Worm (Caenorhabditis elegans) whole organism, L4 larva: ENCODE measurements around the gene F13E9.9.

ENCODE experiments used
- T26A8.4 ChIP-seq: fragments of 200-800 bp; sonication (Bioruptor generic); IDR thresholded peaks from 2 replicates; pipeline ENCODE4 v1.3.6; 2022; ENCODE audit warnings: missing genetic modification characterization, missing compliant biosample characterization
- Y105C5A.15 ChIP-seq: fragments of 200-800 bp; sonication (Bioruptor generic); IDR thresholded peaks from 2 replicates; pipeline ENCODE4 v1.3.6; 2022; ENCODE audit warnings: missing genetic modification characterization, missing compliant biosample characterization
- Y48G9A.11 ChIP-seq: fragments of 200-800 bp; sonication (Bioruptor generic); IDR thresholded peaks from 2 replicates; pipeline ENCODE4 v1.3.6; 2022; ENCODE audit warnings: missing genetic modification reagents, missing genetic modification characterization, missing compliant biosample characterization
- aha-1 ChIP-seq: fragments of 150-350 bp; peaks from one replicate; lab custom pipeline; 2014; ENCODE audit warnings: missing biosample characterization, missing genetic modification characterization
- attf-4 ChIP-seq: sonication (generic microtip); optimal IDR thresholded peaks from 3 replicates; lab custom pipeline; 2017; ENCODE audit warnings: missing biosample characterization, missing genetic modification characterization
- ceh-82 ChIP-seq: sonication (generic microtip); optimal IDR thresholded peaks from 2 replicates; lab custom pipeline; 2017; ENCODE audit warnings: missing biosample characterization, missing genetic modification characterization
- ces-1 ChIP-seq: fragments of 150-350 bp; sonication (generic microtip); optimal IDR thresholded peaks from 4 replicates; lab custom pipeline; 2014; ENCODE audit warnings: missing biosample characterization, missing genetic modification reagents, missing genetic modification characterization
- cey-2 ChIP-seq: sonication (generic microtip); optimal IDR thresholded peaks from 3 replicates; lab custom pipeline; 2017; ENCODE audit warnings: missing genetic modification characterization, mild to moderate bottlenecking, missing compliant biosample characterization, antibody characterized with exemption, borderline replicate concordance; ENCODE audit not compliant: insufficient read depth
- daf-12 ChIP-seq: fragments of 150-350 bp; optimal IDR thresholded peaks from 2 replicates; lab custom pipeline; 2014; ENCODE audit warnings: missing biosample characterization, missing genetic modification reagents, missing genetic modification characterization
- daf-16 ChIP-seq, 3 experiments: sonication (generic microtip); optimal IDR thresholded peaks; 2 replicates each; lab custom pipeline; 2016 to 2017; ENCODE audit warnings: missing genetic modification characterization in 3 of 3, missing genetic modification reagents in 3 of 3, mild to moderate bottlenecking in 2 of 3, missing compliant biosample characterization in 2 of 3, missing biosample characterization in 1 of 3, moderate library complexity in 1 of 3
- dmd-8 ChIP-seq: fragments of 200-800 bp; sonication (Bioruptor generic); IDR thresholded peaks from 2 replicates; pipeline ENCODE4 v1.3.6; 2022; ENCODE audit warnings: missing genetic modification characterization, missing compliant biosample characterization
- duxl-1 ChIP-seq: sonication (generic microtip); optimal IDR thresholded peaks from 2 replicates; lab custom pipeline; 2016; ENCODE audit warnings: mild to moderate bottlenecking, missing genetic modification characterization, moderate library complexity, missing compliant biosample characterization; ENCODE audit not compliant: poor library complexity
- dve-1 ChIP-seq: sonication (generic microtip); optimal IDR thresholded peaks from 2 replicates; lab custom pipeline; 2017; ENCODE audit warnings: antibody characterized with exemption, mild to moderate bottlenecking, missing genetic modification characterization, missing compliant biosample characterization; ENCODE audit not compliant: insufficient read depth
- jun-1 ChIP-seq: fragments of 150-350 bp; optimal IDR thresholded peaks from 2 replicates; lab custom pipeline; 2014; ENCODE audit warnings: missing biosample characterization, missing genetic modification reagents, missing genetic modification characterization
- lin-29 ChIP-seq: fragments of 200-800 bp; sonication (Bioruptor generic); IDR thresholded peaks from 2 replicates; pipeline ENCODE4 v1.3.6; 2022; ENCODE audit warnings: missing genetic modification reagents, missing genetic modification characterization, missing compliant biosample characterization
- lin-38 ChIP-seq: fragments of 200-800 bp; sonication (Bioruptor generic); IDR thresholded peaks from 2 replicates; pipeline ENCODE4 v1.3.6; 2022; ENCODE audit warnings: missing genetic modification reagents, missing genetic modification characterization, missing compliant biosample characterization
- lin-39 ChIP-seq: fragments of 150-350 bp; optimal IDR thresholded peaks from 2 replicates; lab custom pipeline; 2014; ENCODE audit warnings: missing biosample characterization, missing genetic modification reagents, missing genetic modification characterization
- madf-5 ChIP-seq, 2 experiments: fragments of 200-800 bp; sonication (Bioruptor generic); IDR thresholded peaks; 2 replicates each; pipeline ENCODE4 v1.3.6; 2022; ENCODE audit warnings: missing compliant biosample characterization in 2 of 2, missing genetic modification characterization in 2 of 2
- mdl-1 ChIP-seq, 2 experiments: fragments of 150-350 bp in 1 of 2; sonication (generic microtip) in 1 of 2; optimal IDR thresholded peaks; 2 replicates each; lab custom pipeline; 2014 to 2017; ENCODE audit warnings: missing biosample characterization in 2 of 2, missing genetic modification characterization in 2 of 2
- mxl-3 ChIP-seq: fragments of 200-800 bp; sonication (Bioruptor generic); optimal IDR thresholded peaks from 2 replicates; lab custom pipeline; 2018; ENCODE audit warnings: mild to moderate bottlenecking, missing genetic modification characterization, missing compliant biosample characterization
- nhr-28 ChIP-seq: fragments of 150-350 bp; optimal IDR thresholded peaks from 2 replicates; lab custom pipeline; 2014; ENCODE audit warnings: missing biosample characterization, missing genetic modification characterization
- nhr-76 ChIP-seq: fragments of 150-350 bp; optimal IDR thresholded peaks from 2 replicates; lab custom pipeline; 2014; ENCODE audit warnings: missing biosample characterization, missing genetic modification characterization
- php-3 ChIP-seq: fragments of 200-800 bp; sonication (Bioruptor generic); IDR thresholded peaks from 2 replicates; pipeline ENCODE4 v1.3.6; 2022; ENCODE audit warnings: missing genetic modification reagents, missing genetic modification characterization, missing compliant biosample characterization
- pqm-1 ChIP-seq: sonication (generic microtip); optimal IDR thresholded peaks from 2 replicates; lab custom pipeline; 2017; ENCODE audit warnings: missing biosample characterization, missing genetic modification characterization
- sdz-12 ChIP-seq: fragments of 200-800 bp; sonication (Bioruptor generic); optimal IDR thresholded peaks from 2 replicates; lab custom pipeline; 2018; ENCODE audit warnings: mild to moderate bottlenecking, missing genetic modification characterization, missing compliant biosample characterization
- tag-97 ChIP-seq: fragments of 200-800 bp; sonication (Bioruptor generic); IDR thresholded peaks from 2 replicates; pipeline ENCODE4 v1.3.6; 2022; ENCODE audit warnings: missing genetic modification characterization, missing compliant biosample characterization
- unc-130 ChIP-seq: sonication (generic microtip); optimal IDR thresholded peaks from 2 replicates; lab custom pipeline; 2016; ENCODE audit warnings: missing genetic modification reagents, missing genetic modification characterization, missing compliant biosample characterization
- unc-62 ChIP-seq, 3 experiments: fragments of 150-350 bp in 1 of 3; sonication (generic microtip); optimal IDR thresholded peaks in 2 of 3; peaks in 1 of 3; 1 replicate in 1 of 3; 2 replicates in 2 of 3; lab custom pipeline; 2014 to 2017; ENCODE audit warnings: missing biosample characterization in 3 of 3, missing genetic modification characterization in 3 of 3, missing genetic modification reagents in 3 of 3, missing genotype in 1 of 3
- zfp-2 ChIP-seq: sonication (generic microtip); optimal IDR thresholded peaks from 2 replicates; lab custom pipeline; 2016; ENCODE audit warnings: mild to moderate bottlenecking, missing genetic modification characterization, missing compliant biosample characterization
- zfp-3 ChIP-seq: fragments of 200-800 bp; sonication (Bioruptor generic); conservative IDR thresholded peaks from 2 replicates; pipeline ENCODE4 v1.3.6; 2022; ENCODE audit warnings: missing genetic modification reagents, missing genetic modification characterization, missing compliant biosample characterization
- zip-2 ChIP-seq: fragments of 150-350 bp; optimal IDR thresholded peaks from 2 replicates; lab custom pipeline; 2014; ENCODE audit warnings: missing biosample characterization, missing genetic modification characterization

F13E9.9 gene

DNA sequence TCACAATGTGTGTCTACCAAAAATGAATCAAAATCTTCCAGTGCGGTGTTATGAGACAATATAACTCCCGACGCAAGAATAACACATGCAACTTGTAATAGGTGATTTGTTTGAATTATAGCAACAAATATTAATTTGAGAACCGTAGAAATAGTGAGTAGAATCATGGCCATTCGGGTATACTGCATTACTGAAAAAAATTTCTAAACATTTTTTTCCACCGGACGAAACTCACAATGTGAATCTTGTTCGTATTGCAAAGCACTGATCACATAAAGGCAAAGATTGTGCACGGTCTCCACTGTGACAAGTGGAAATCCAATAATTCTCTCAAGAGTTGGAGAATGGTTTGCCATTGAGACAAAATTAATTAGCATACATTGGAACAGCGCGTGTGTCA is 3.5 kb upstream of the F13E9.9 start:
- TF ChIP-seq aha-1 (tag; lab: Kevin White, UChicago) (peak; percentile 90), php-3 (GFP tag; lab: Robert Waterston, UW) (no peak)

DNA sequence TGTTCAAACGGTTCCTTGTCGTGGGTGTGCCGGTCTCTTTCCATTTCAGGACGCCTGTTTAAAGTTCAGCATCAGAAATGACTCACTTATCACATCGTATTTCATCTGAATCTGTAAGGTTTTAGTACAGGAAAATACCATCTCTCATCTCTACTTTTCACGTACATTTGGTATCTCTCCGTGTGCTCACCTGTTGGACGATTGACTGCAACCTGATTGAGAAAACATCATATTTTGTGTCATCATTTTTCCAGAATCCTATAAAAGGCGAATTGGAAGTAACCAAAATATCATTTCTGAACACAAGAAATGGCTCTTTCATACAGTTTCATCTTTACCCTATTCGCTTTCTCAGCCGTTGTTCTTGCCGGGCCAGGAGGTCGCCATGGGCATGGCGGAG is 1.1 kb upstream of the F13E9.9 start, which contains the start of gene srlf-30:
TSS of gene srlf-30 (plus strand) at position 301 of the 400 bp plus-strand sequence.
- no peak for TF ChIP-seq madf-5 (GFP tag; IDR thresholded peaks at IDR 0.05; lab: Robert Waterston, UW)
- no peak for TF ChIP-seq dmd-8 (GFP tag; lab: Robert Waterston, UW)
- TF ChIP-seq unc-130 (GFP tag; lab: Kevin White, UChicago) = no peak
- TF ChIP-seq tag-97 (GFP tag; lab: Robert Waterston, UW) = no peak
- TF ChIP-seq cey-2 (tag; lab: Kevin White, UChicago) = no peak
- no peak for TF ChIP-seq mdl-1 (tag; optimal IDR thresholded peaks at IDR 0.05; lab: Kevin White, UChicago)
- no peak for TF ChIP-seq ces-1 (GFP tag; lab: Kevin White, UChicago)
- TF ChIP-seq nhr-76 (tag; lab: Kevin White, UChicago) = no peak
- TF ChIP-seq nhr-28 (tag; lab: Kevin White, UChicago) = no peak
- TF ChIP-seq mxl-3 = no peak

DNA sequence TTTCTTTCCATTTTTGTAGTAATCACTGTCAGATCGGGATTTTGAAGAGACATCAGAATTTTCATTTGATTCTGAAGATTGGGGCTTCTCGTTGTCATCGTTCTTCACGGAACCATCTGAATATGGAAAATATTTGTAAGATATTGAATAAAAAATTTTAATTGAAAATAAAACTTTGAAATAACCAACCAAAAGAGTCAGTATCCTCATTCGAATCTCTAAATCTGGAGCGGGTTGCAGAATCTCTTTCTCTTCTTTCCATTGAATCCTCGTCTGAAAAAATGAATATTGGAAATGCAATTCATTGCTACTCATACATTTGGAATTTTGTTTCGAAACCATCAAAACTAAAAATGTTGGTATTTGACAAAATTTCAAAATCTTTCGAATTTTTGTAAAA is 831 bp downstream of the F13E9.9 start:
- TF ChIP-seq aha-1 (tag; lab: Kevin White, UChicago) (peak; percentile 48), zfp-3 (GFP tag; lab: Robert Waterston, UW) (no peak), daf-12 (tag; lab: Kevin White, UChicago) (no peak), unc-62 (GFP tag; optimal IDR thresholded peaks at IDR 0.05 in 1 of 2; lab: Kevin White, UChicago) (peak in 1 of 2 experiments; percentile 92), unc-62 (tag; optimal IDR thresholded peaks at IDR 0.05; lab: Kevin White, UChicago) (no peak)

DNA sequence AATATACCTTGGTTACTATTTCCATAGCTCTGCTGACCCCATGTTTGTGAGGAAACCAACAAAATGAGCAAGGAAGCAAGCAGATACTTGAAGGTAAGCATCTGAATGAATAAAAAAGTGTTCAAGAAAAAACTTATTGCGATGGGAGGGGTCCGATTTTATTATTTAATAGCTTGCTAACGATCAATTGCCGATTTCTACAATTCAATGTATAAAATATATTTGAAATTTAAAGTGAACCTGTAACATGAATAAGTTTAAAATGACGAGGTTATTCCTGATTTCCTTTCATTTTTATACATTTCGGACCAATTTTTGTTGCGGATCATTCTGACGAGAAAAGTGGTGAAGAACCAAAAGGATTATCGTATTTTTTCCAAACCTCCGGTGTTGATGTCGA is 2.5 kb downstream of the F13E9.9 start, which contains the start of gene srlf-13:
TSS of gene srlf-13 (minus strand) at position 101 of the 400 bp plus-strand sequence.
- TF ChIP-seq daf-16 (GFP tag; optimal IDR thresholded peaks at IDR 0.05; lab: Kevin White, UChicago) (no peak), daf-16 (tag; optimal IDR thresholded peaks at IDR 0.05; lab: Kevin White, UChicago) (no peak), lin-38 (no peak), mdl-1 (tag; optimal IDR thresholded peaks at IDR 0.05; lab: Kevin White, UChicago) (no peak), duxl-1 (tag; lab: Kevin White, UChicago) (no peak), sdz-12 (GFP tag; lab: Kevin White, UChicago) (no peak), pqm-1 (tag; lab: Kevin White, UChicago) (no peak), attf-4 (tag; lab: Kevin White, UChicago) (no peak), nhr-76 (tag; lab: Kevin White, UChicago) (no peak), madf-5 (GFP tag; IDR thresholded peaks at IDR 0.05; lab: Robert Waterston, UW) (no peak), zfp-2 (tag; lab: Kevin White, UChicago) (no peak), Y105C5A.15 (GFP tag; lab: Robert Waterston, UW) (no peak), T26A8.4 (GFP tag; lab: Robert Waterston, UW) (no peak), aha-1 (tag; lab: Kevin White, UChicago) (no peak), ceh-82 (no peak), ces-1 (GFP tag; lab: Kevin White, UChicago) (no peak), lin-29 (GFP tag; lab: Robert Waterston, UW) (no peak), dve-1 (tag; lab: Kevin White, UChicago) (no peak), lin-39 (no peak), Y48G9A.11 (GFP tag; lab: Robert Waterston, UW) (no peak), zip-2 (tag; lab: Kevin White, UChicago) (no peak)

DNA sequence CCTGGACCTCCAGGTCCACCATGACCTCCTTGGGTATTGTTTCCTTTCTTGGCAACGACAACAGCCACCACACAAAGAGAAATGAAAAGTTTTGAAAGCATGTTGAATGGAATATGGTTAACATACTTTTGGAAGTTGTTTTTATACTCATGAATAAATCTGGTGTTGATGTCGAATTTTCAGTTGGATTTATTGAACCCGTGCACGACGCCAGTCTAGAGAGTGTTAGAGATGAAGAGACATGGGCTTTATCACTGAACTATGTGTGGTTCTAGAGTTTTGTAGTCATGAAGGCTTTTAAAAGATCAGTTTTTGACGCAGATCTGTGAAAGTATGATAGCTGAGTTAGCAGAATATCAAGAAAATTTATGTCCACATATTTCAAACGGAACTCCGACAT is 4.7 kb downstream of the F13E9.9 start, which contains the start of gene srlf-14:
TSS of gene srlf-14 (minus strand) at position 101 of the 400 bp plus-strand sequence.
- no peak for TF ChIP-seq jun-1 (tag; lab: Kevin White, UChicago)
- peak; percentile 65 for TF ChIP-seq aha-1 (tag; lab: Kevin White, UChicago)
